Fruit fly (Drosophila melanogaster) whole organism, adult: ENCODE measurements around the gene hoip.

Experiments used
- Mnt ChIP-seq: fragments of 200-800 bp; sonication (Bioruptor generic); optimal IDR thresholded peaks from 2 replicates; lab custom pipeline; 2016; ENCODE audit warnings: missing biosample characterization, mild to moderate bottlenecking, missing genetic modification characterization
- kay ChIP-seq: fragments of 200-800 bp; sonication (Bioruptor generic); peaks from one replicate; lab custom pipeline; 2016; ENCODE audit warnings: missing biosample characterization, missing genetic modification characterization, borderline replicate concordance

DNA sequence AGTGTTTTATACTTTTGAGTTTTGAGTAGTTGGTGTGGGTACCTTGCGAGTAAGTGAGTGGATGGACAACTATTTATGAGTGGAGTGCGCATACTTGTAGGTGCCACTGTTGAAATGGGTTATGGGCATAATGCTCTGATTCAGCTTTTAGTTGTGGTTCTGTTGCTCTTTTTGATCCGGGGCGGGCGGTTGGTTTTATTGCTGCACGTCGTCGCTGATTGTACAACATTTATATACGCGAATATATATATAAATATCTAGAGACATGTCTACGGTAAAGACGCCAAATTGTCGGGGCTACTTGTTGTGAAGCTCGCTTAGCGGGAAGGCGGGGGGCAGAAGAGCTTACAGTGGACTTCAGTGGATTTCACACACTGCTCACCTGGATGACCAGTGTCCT, 15.5 kb upstream of the hoip start:
- TF ChIP-seq kay (GFP tag; lab: Kevin White, UChicago) = no peak
- TF ChIP-seq Mnt = no peak
